Fruit fly (Drosophila melanogaster): ENCODE data around the gene CG4935.

The CG4935 gene

dm6 chr2L:16275809-16276178, 13.9 kb downstream of the CG4935 start (continued):
- TF ChIP-seq seq (GFP tag; IDR thresholded peaks at IDR 0.05): peak; percentile 55
- TF ChIP-seq CG4282 (GFP tag; optimal IDR thresholded peaks at IDR 0.05): no peak
- TF ChIP-seq gem (tag; optimal IDR thresholded peaks at IDR 0.05): peak; percentile 72
- no peak for TF ChIP-seq prd (optimal IDR thresholded peaks at IDR 0.05)
- TF ChIP-seq prd (GFP tag; IDR thresholded peaks at IDR 0.05): peak; percentile 45; the same call in 1 of the 3 replicates
- no peak for TF ChIP-seq hth (optimal IDR thresholded peaks at IDR 0.05)
- TF ChIP-seq Ravus (GFP tag; IDR thresholded peaks at IDR 0.05): no peak
- no peak for TF ChIP-seq CG1024 (GFP tag; IDR thresholded peaks at IDR 0.05)
- TF ChIP-seq CG1792 (GFP tag; optimal IDR thresholded peaks at IDR 0.05): no peak
- peak; percentile 20 for TF ChIP-seq ems (GFP tag; optimal IDR thresholded peaks at IDR 0.05)
- TF ChIP-seq CG15011 (GFP tag; optimal IDR thresholded peaks at IDR 0.05): peak; percentile 7
- TF ChIP-seq CG13624 (GFP tag; optimal IDR thresholded peaks at IDR 0.05): no peak
- TF ChIP-seq Rx (GFP tag; IDR thresholded peaks at IDR 0.05): no peak
- TF ChIP-seq CG18764 (GFP tag; optimal IDR thresholded peaks at IDR 0.05): no peak
- no peak for TF ChIP-seq CG7928 (GFP tag; optimal IDR thresholded peaks at IDR 0.05)
- TF ChIP-seq CG11247 (GFP tag; IDR thresholded peaks at IDR 0.05): no peak
- no peak for TF ChIP-seq CG10543 (GFP tag; optimal IDR thresholded peaks at IDR 0.05)
- TF ChIP-seq Hr39 (optimal IDR thresholded peaks at IDR 0.05): no peak
- no peak for TF ChIP-seq Dip2 (GFP tag; IDR thresholded peaks at IDR 0.05)
- TF ChIP-seq Gsc (GFP tag; IDR thresholded peaks at IDR 0.05): no peak
- TF ChIP-seq CG14050 (GFP tag; IDR thresholded peaks at IDR 0.05): no peak
- no peak for TF ChIP-seq cad (GFP tag; optimal IDR thresholded peaks at IDR 0.05)
- TF ChIP-seq Neu2 (GFP tag; optimal IDR thresholded peaks at IDR 0.05; ENCODE audit: borderline replicate concordance): peak; percentile 78
- TF ChIP-seq CG15514 (GFP tag; optimal IDR thresholded peaks at IDR 0.05): peak; percentile 45
- no peak for TF ChIP-seq CG15479 (GFP tag; optimal IDR thresholded peaks at IDR 0.05)
- no peak for TF ChIP-seq Chrac-16 (GFP tag; optimal IDR thresholded peaks at IDR 0.05)
- TF ChIP-seq sima (GFP tag; optimal IDR thresholded peaks at IDR 0.05): no peak
- no peak for TF ChIP-seq pzg (GFP tag; optimal IDR thresholded peaks at IDR 0.05)
- no peak for TF ChIP-seq Jarid2 (GFP tag; optimal IDR thresholded peaks at IDR 0.05)
- TF ChIP-seq slbo (GFP tag; IDR thresholded peaks at IDR 0.05): peak; percentile 47
- TF ChIP-seq HLHmδ (GFP tag; optimal IDR thresholded peaks at IDR 0.05): no peak
- TF ChIP-seq br (optimal IDR thresholded peaks at IDR 0.05): no peak
- peak; percentile 55 for TF ChIP-seq CG13775 (GFP tag; optimal IDR thresholded peaks at IDR 0.05)
- no peak for TF ChIP-seq Fer2 (tag; optimal IDR thresholded peaks at IDR 0.05)
- no peak for TF ChIP-seq onecut (GFP tag; IDR thresholded peaks at IDR 0.05)
- TF ChIP-seq ham (GFP tag; IDR thresholded peaks at IDR 0.05): no peak
- peak; percentile 56; the same call in 2 of the 3 replicates for TF ChIP-seq CG17361 (GFP tag; IDR thresholded peaks at IDR 0.05)
- no peak for TF ChIP-seq Kr (GFP tag; optimal IDR thresholded peaks at IDR 0.05)
- peak; percentile 63 for TF ChIP-seq CG9727 (GFP tag; optimal IDR thresholded peaks at IDR 0.05)
- TF ChIP-seq CG12071 (GFP tag; optimal IDR thresholded peaks at IDR 0.05): peak; percentile 45
- no peak for TF ChIP-seq Lim3 (GFP tag; IDR thresholded peaks at IDR 0.05)
- TF ChIP-seq Mrtf (GFP tag; IDR thresholded peaks at IDR 0.05): no peak
- peak; percentile 48 for TF ChIP-seq CG17359 (tag; optimal IDR thresholded peaks at IDR 0.05)
- TF ChIP-seq Dbx (GFP tag; IDR thresholded peaks at IDR 0.05): peak; percentile 44; the same call in 1 of the 3 replicates
- 0 out of 2 replicates have a peak, but pooled peaks have one; percentile 32 for TF ChIP-seq CG6689 (GFP tag; IDR thresholded peaks at IDR 0.05)
- peak in 1 of 2 experiments; percentile 10 for TF ChIP-seq Trl (optimal IDR thresholded peaks at IDR 0.05)
- TF ChIP-seq Trl (GFP tag; optimal IDR thresholded peaks at IDR 0.05): no peak
- TF ChIP-seq CG17912 (GFP tag; optimal IDR thresholded peaks at IDR 0.05): no peak
- TF ChIP-seq da (GFP tag; optimal IDR thresholded peaks at IDR 0.05): no peak
- TF ChIP-seq hbn (GFP tag; IDR thresholded peaks at IDR 0.05; ENCODE audit: partially characterized antibody): no peak
- peak; percentile 56 for TF ChIP-seq BtbVII (GFP tag; optimal IDR thresholded peaks at IDR 0.05)
- no peak for TF ChIP-seq CG4328 (GFP tag; optimal IDR thresholded peaks at IDR 0.05)
- no peak for TF ChIP-seq ab (GFP tag; optimal IDR thresholded peaks at IDR 0.05)
- peak; percentile 38 for TF ChIP-seq fd96Cb (tag; optimal IDR thresholded peaks at IDR 0.05)
